Worm (Caenorhabditis elegans): Measurements from ENCODE around the gene C50E10.1.
A peak's percentile ranks its signal among the peaks of the same experiment; 100 is the strongest.

C50E10.1 gene

DNA sequence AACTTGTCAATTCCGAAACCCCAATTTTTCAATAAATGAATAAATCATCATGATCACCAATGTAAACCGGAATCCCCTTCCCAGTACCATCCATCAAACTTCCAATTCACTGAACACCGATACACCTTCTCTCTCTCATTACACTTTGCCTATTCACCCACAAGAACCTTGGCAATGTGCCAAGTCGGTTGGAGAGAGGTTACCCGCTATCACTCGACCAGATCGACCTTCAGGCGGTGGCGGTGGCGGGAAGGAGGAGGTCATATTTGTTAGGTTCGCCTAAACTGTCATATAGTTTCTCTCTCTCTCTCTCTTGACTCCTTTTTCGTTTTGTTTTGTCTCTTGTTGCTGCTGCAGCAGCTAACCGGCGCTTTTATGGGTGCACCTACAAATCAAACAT lies 39.7 kb downstream of the C50E10.1 start (continued):
- no peak for TF ChIP-seq pqm-1 (tag; optimal IDR thresholded peaks at IDR 0.05)
- TF ChIP-seq hlh-4 (tag; optimal IDR thresholded peaks at IDR 0.05), result no peak
- no peak for TF ChIP-seq hlh-17 (GFP tag; optimal IDR thresholded peaks at IDR 0.05; ENCODE audit: borderline replicate concordance)
- TF ChIP-seq nhr-85 (tag), result peak; percentile 95
- TF ChIP-seq unc-62 (GFP tag; optimal IDR thresholded peaks at IDR 0.05), result no peak
- TF ChIP-seq efl-3 (GFP tag; optimal IDR thresholded peaks at IDR 0.05), result no peak
- no peak for TF ChIP-seq sptf-1 (tag; optimal IDR thresholded peaks at IDR 0.05)
- no peak for TF ChIP-seq fkh-8 (tag; optimal IDR thresholded peaks at IDR 0.05)
- TF ChIP-seq hpl-2 (GFP tag; optimal IDR thresholded peaks at IDR 0.05), result no peak
- TF ChIP-seq nhr-28 (tag; optimal IDR thresholded peaks at IDR 0.05), result no peak
- no peak for TF ChIP-seq F16B12.6 (tag; optimal IDR thresholded peaks at IDR 0.05)
- TF ChIP-seq nhr-84 (tag; optimal IDR thresholded peaks at IDR 0.05), result no peak
- TF ChIP-seq unc-98 (GFP tag; IDR thresholded peaks at IDR 0.05), result no peak
- TF ChIP-seq nhr-90 (tag; optimal IDR thresholded peaks at IDR 0.05; ENCODE audit: poor library complexity), result peak; percentile 69
- no peak for TF ChIP-seq ztf-11 (tag; optimal IDR thresholded peaks at IDR 0.05)
- TF ChIP-seq blmp-1 (tag; optimal IDR thresholded peaks at IDR 0.05), result peak; percentile 77
- TF ChIP-seq lin-35 (GFP tag; optimal IDR thresholded peaks at IDR 0.05), result peak; percentile 38 to 46
- no peak for TF ChIP-seq alr-1 (tag; optimal IDR thresholded peaks at IDR 0.05; ENCODE audit: borderline replicate concordance)
- TF ChIP-seq efl-1 (optimal IDR thresholded peaks at IDR 0.05), result peak in 1 of 2 experiments; percentile 9
- TF ChIP-seq efl-1 (GFP tag; optimal IDR thresholded peaks at IDR 0.05 in 1 of 2), result no peak
- peak; percentile 16 for TF ChIP-seq jun-1 (tag; optimal IDR thresholded peaks at IDR 0.05)
- TF ChIP-seq tlp-1 (tag; optimal IDR thresholded peaks at IDR 0.05), result no peak
- no peak for TF ChIP-seq C34B4.2 (tag; optimal IDR thresholded peaks at IDR 0.05)
- peak; percentile 37 for TF ChIP-seq snu-23 (GFP tag; optimal IDR thresholded peaks at IDR 0.05)
- TF ChIP-seq lin-13 (GFP tag; optimal IDR thresholded peaks at IDR 0.05), result no peak
- peak; percentile 56 for TF ChIP-seq nhr-20 (tag; optimal IDR thresholded peaks at IDR 0.05)
- TF ChIP-seq egl-27 (tag; optimal IDR thresholded peaks at IDR 0.05), result peak in 1 of 2 experiments; percentile 20
- TF ChIP-seq skn-1 (tag; optimal IDR thresholded peaks at IDR 0.05), result no peak
- TF ChIP-seq nhr-76 (tag; optimal IDR thresholded peaks at IDR 0.05), result no peak
- peak; percentile 33 for TF ChIP-seq nhr-47 (tag; optimal IDR thresholded peaks at IDR 0.05)
- TF ChIP-seq unc-30 (tag; optimal IDR thresholded peaks at IDR 0.05), result no peak
- TF ChIP-seq nhr-71 (tag; optimal IDR thresholded peaks at IDR 0.05), result peak; percentile 51

- TF ChIP-seq pag-3 (tag; optimal IDR thresholded peaks at IDR 0.05; ENCODE audit: borderline replicate concordance, insufficient read depth) (peak; percentile 72), rnt-1 (tag; optimal IDR thresholded peaks at IDR 0.05) (no peak), ets-5 (GFP tag; IDR thresholded peaks at IDR 0.05) (no peak), efl-1 (optimal IDR thresholded peaks at IDR 0.05) (no peak), efl-1 (GFP tag; optimal IDR thresholded peaks at IDR 0.05 in 1 of 2) (no peak), snu-23 (GFP tag; optimal IDR thresholded peaks at IDR 0.05) (peak; percentile 23), blmp-1 (tag; optimal IDR thresholded peaks at IDR 0.05) (peak; percentile 85), lin-14 (GFP tag; optimal IDR thresholded peaks at IDR 0.05) (no peak), nhr-90 (tag; optimal IDR thresholded peaks at IDR 0.05; ENCODE audit: poor library complexity) (peak; percentile 20), mep-1 (tag; optimal IDR thresholded peaks at IDR 0.05) (peak; percentile 34), zag-1 (tag; optimal IDR thresholded peaks at IDR 0.05) (no peak), nhr-76 (tag; optimal IDR thresholded peaks at IDR 0.05) (no peak), skn-1 (tag; optimal IDR thresholded peaks at IDR 0.05) (no peak), F16B12.6 (tag; optimal IDR thresholded peaks at IDR 0.05) (no peak), mef-2 (tag; optimal IDR thresholded peaks at IDR 0.05) (no peak), C04F5.9 (tag; optimal IDR thresholded peaks at IDR 0.05) (no peak), hlh-4 (tag; optimal IDR thresholded peaks at IDR 0.05) (no peak), unc-62 (GFP tag; optimal IDR thresholded peaks at IDR 0.05) (no peak), nhr-71 (tag; optimal IDR thresholded peaks at IDR 0.05) (peak; percentile 14), ama-1 (optimal IDR thresholded peaks at IDR 0.05) (no peak), C34B4.2 (tag; optimal IDR thresholded peaks at IDR 0.05) (no peak), aha-1 (tag; optimal IDR thresholded peaks at IDR 0.05) (no peak), ceh-88 (GFP tag; IDR thresholded peaks at IDR 0.05) (no peak), lir-3 (tag; optimal IDR thresholded peaks at IDR 0.05; ENCODE audit: poor library complexity) (no peak), elt-2 (tag; optimal IDR thresholded peaks at IDR 0.05) (no peak), hpl-2 (GFP tag; optimal IDR thresholded peaks at IDR 0.05) (no peak), nhr-77 (tag; optimal IDR thresholded peaks at IDR 0.05) (no peak), nhr-20 (tag; optimal IDR thresholded peaks at IDR 0.05) (peak; percentile 22), nhr-85 (tag) (peak; percentile 68), egl-27 (tag; optimal IDR thresholded peaks at IDR 0.05) (no peak)
Observed at ce11 chrII:12261147-12261821, 41.0 kb downstream of the C50E10.1 start.

All from whole organism, L1 larva.